Worm (Caenorhabditis elegans): ENCODE data around the gene dos-2.

dos-2 gene

ce11 chrII:3930478-3931182, 45.4 kb upstream of the dos-2 start (continued):
- TF ChIP-seq dmd-6 (GFP tag; IDR thresholded peaks at IDR 0.05) (peak; percentile 29; the same call in 1 of the 2 replicates), spr-1 (tag; optimal IDR thresholded peaks at IDR 0.05) (no peak), mdt-29 (GFP tag; IDR thresholded peaks at IDR 0.05) (no peak), zfp-3 (GFP tag; conservative IDR thresholded peaks at IDR 0.05) (no peak), mxl-2 (GFP tag; conservative IDR thresholded peaks at IDR 0.05) (no peak), zfp-2 (tag; optimal IDR thresholded peaks at IDR 0.05) (no peak), Y48G9A.11 (GFP tag; IDR thresholded peaks at IDR 0.05) (no peak), nhr-6 (tag; optimal IDR thresholded peaks at IDR 0.05) (peak; percentile 14), jun-1 (tag; optimal IDR thresholded peaks at IDR 0.05) (no peak), mdl-1 (tag; optimal IDR thresholded peaks at IDR 0.05) (peak in 1 of 2 experiments; percentile 41), nhr-76 (tag; optimal IDR thresholded peaks at IDR 0.05) (no peak), mes-2 (tag; optimal IDR thresholded peaks at IDR 0.05; ENCODE audit: poor library complexity, severe bottlenecking) (peak; percentile 51), Y5F2A.4 (GFP tag; optimal IDR thresholded peaks at IDR 0.05) (no peak), hmg-1.1 (GFP tag; IDR thresholded peaks at IDR 0.05) (peak; percentile 67), dve-1 (tag; optimal IDR thresholded peaks at IDR 0.05; ENCODE audit: insufficient read depth) (peak; percentile 55), dpl-1 (GFP tag; optimal IDR thresholded peaks at IDR 0.05) (peak; percentile 67), ceh-32 (tag; optimal IDR thresholded peaks at IDR 0.05; ENCODE audit: poor library complexity) (no peak), nhr-11 (tag; optimal IDR thresholded peaks at IDR 0.05) (peak; percentile 35), fkh-10 (GFP tag; optimal IDR thresholded peaks at IDR 0.05) (peak; percentile 66), lin-39 (tag; optimal IDR thresholded peaks at IDR 0.05) (no peak), snpc-1.2 (GFP tag; IDR thresholded peaks at IDR 0.05) (no peak), aha-1 (tag) (peak; percentile 68), ZK546.5 (tag; optimal IDR thresholded peaks at IDR 0.05) (no peak), daf-12 (tag; optimal IDR thresholded peaks at IDR 0.05) (no peak), lsy-2 (tag; optimal IDR thresholded peaks at IDR 0.05) (peak in 1 of 2 experiments; percentile 49), nhr-28 (tag; optimal IDR thresholded peaks at IDR 0.05) (peak; percentile 87), lir-3 (tag; optimal IDR thresholded peaks at IDR 0.05) (no peak), set-16 (GFP tag; IDR thresholded peaks at IDR 0.05) (0 out of 2 replicates have a peak, but pooled peaks have one; percentile 12), F49E8.2 (tag; optimal IDR thresholded peaks at IDR 0.05; ENCODE audit: borderline replicate concordance) (no peak), daf-19 (GFP tag; conservative IDR thresholded peaks at IDR 0.05) (no peak), nhr-42 (GFP tag; IDR thresholded peaks at IDR 0.05) (no peak), nhr-77 (tag; optimal IDR thresholded peaks at IDR 0.05) (no peak), spr-3 (GFP tag; optimal IDR thresholded peaks at IDR 0.05) (no peak), madf-9 (GFP tag; conservative IDR thresholded peaks at IDR 0.05) (no peak), sdz-12 (GFP tag; optimal IDR thresholded peaks at IDR 0.05) (no peak), unc-130 (GFP tag; optimal IDR thresholded peaks at IDR 0.05) (no peak), rbr-2 (tag; optimal IDR thresholded peaks at IDR 0.05) (peak; percentile 45), attf-4 (tag; optimal IDR thresholded peaks at IDR 0.05) (no peak), Y75B8A.6 (GFP tag; IDR thresholded peaks at IDR 0.05) (no peak), pqm-1 (tag; optimal IDR thresholded peaks at IDR 0.05) (no peak), madf-5 (GFP tag; IDR thresholded peaks at IDR 0.05) (no peak), gei-8 (GFP tag; optimal IDR thresholded peaks at IDR 0.05) (no peak), ctbp-1 (GFP tag; IDR thresholded peaks at IDR 0.05) (no peak), hlh-11 (tag; optimal IDR thresholded peaks at IDR 0.05) (peak; percentile 74), mxl-3 (GFP tag; optimal IDR thresholded peaks at IDR 0.05) (peak; percentile 51), ztf-7 (tag; optimal IDR thresholded peaks at IDR 0.05) (no peak), hif-1 (tag; optimal IDR thresholded peaks at IDR 0.05) (no peak), lim-7 (GFP tag; IDR thresholded peaks at IDR 0.05) (no peak), arid-1 (GFP tag; conservative IDR thresholded peaks at IDR 0.05) (no peak), zip-11 (GFP tag; IDR thresholded peaks at IDR 0.05) (no peak)
